Worm (Caenorhabditis elegans) whole organism, mixed stage, embryonic: ENCODE data around the gene haly-1.

ENCODE experiments used
- ceh-43 ChIP-seq: fragments of 200-800 bp; sonication (Bioruptor generic); optimal IDR thresholded peaks from 2 replicates; lab custom pipeline; 2018; ENCODE audit warnings: mild to moderate bottlenecking, missing genetic modification characterization, moderate library complexity, missing compliant biosample characterization
- lin-13 ChIP-seq: fragments of 150-350 bp; optimal IDR thresholded peaks from 2 replicates; lab custom pipeline; 2014; ENCODE audit warnings: missing biosample characterization, missing genetic modification characterization
- lsy-2 ChIP-seq: fragments of 150-350 bp; optimal IDR thresholded peaks from 2 replicates; lab custom pipeline; 2014; ENCODE audit warnings: missing biosample characterization, missing genetic modification characterization
- mab-5 ChIP-seq: fragments of 150-350 bp; optimal IDR thresholded peaks from 2 replicates; lab custom pipeline; 2014; ENCODE audit warnings: missing biosample characterization, missing genetic modification characterization
- mep-1 ChIP-seq: fragments of 150-350 bp; optimal IDR thresholded peaks from 2 replicates; lab custom pipeline; 2017; ENCODE audit warnings: missing biosample characterization, missing genetic modification reagents, missing genetic modification characterization, inconsistent platforms
- nhr-28 ChIP-seq: fragments of 150-350 bp; optimal IDR thresholded peaks from 2 replicates; lab custom pipeline; 2014; ENCODE audit warnings: missing biosample characterization, missing genetic modification characterization
- nhr-76 ChIP-seq: sonication (generic microtip); optimal IDR thresholded peaks from 2 replicates; lab custom pipeline; 2017; ENCODE audit warnings: missing biosample characterization, missing genetic modification characterization
- pha-4 ChIP-seq: fragments of 150-350 bp; optimal IDR thresholded peaks from 2 replicates; lab custom pipeline; 2018; ENCODE audit warnings: missing biosample characterization, missing genetic modification reagents, missing genetic modification characterization
- snpc-4 ChIP-seq: fragments of 150-350 bp; optimal IDR thresholded peaks from 2 replicates; lab custom pipeline; 2014; ENCODE audit warnings: missing biosample characterization, missing genetic modification characterization
- tbx-8 ChIP-seq: fragments of 200-800 bp; sonication (Bioruptor generic); optimal IDR thresholded peaks from 2 replicates; lab custom pipeline; 2018; ENCODE audit warnings: mild to moderate bottlenecking, missing genetic modification characterization, moderate library complexity, missing compliant biosample characterization
- unc-39 ChIP-seq: fragments of 150-350 bp; optimal IDR thresholded peaks from 2 replicates; lab custom pipeline; 2014; ENCODE audit warnings: missing biosample characterization, missing genetic modification characterization
- unc-62 ChIP-seq: fragments of 150-350 bp; optimal IDR thresholded peaks from 2 replicates; lab custom pipeline; 2014; ENCODE audit warnings: missing biosample characterization, missing genetic modification reagents, missing genetic modification characterization
- zip-8 ChIP-seq: fragments of 150-350 bp; optimal IDR thresholded peaks from 2 replicates; lab custom pipeline; 2014; ENCODE audit warnings: missing biosample characterization, missing genetic modification characterization

DNA sequence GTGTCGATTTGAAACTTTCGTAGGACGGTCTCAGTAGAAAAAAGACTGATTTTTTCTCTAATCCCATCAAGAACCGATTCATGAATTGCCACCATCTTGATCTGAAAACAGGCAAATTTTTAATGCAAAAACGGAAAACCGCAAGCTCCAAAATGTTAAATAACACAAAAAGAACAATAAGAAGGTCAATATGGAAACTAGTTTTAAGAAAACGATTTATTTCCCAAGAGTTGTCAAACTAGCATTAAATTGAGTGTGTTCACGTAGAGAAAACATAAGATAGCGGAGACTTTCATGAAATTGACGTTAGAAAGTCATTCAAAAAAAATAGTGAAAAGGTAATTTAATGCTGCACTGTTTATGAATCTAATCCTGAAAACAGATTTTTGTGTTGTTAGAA lies 17.6 kb upstream of the haly-1 start, which contains the start of gene F47B10.9:
- TF ChIP-seq mab-5 (tag; lab: Kevin White, UChicago) (no peak), nhr-76 (tag; lab: Kevin White, UChicago) (no peak), mep-1 (no peak), nhr-28 (tag; lab: Kevin White, UChicago) (no peak), lin-13 (no peak), lsy-2 (tag; lab: Kevin White, UChicago) (no peak), tbx-8 (no peak), pha-4 (tag; lab: Kevin White, UChicago) (no peak), unc-62 (GFP tag; lab: Kevin White, UChicago) (no peak), unc-39 (no peak), snpc-4 (tag; lab: Kevin White, UChicago) (no peak), zip-8 (tag; lab: Kevin White, UChicago) (no peak), ceh-43 (no peak)
